Worm (Caenorhabditis elegans) whole organism, L4/young adult: Measurements from ENCODE around the gene mrpl-36.

ENCODE experiments used
- W03F9.2 ChIP-seq: fragments of 150-350 bp; optimal IDR thresholded peaks from 2 replicates; lab custom pipeline; 2014; ENCODE audit warnings: missing biosample characterization, missing genetic modification characterization
- him-1 ChIP-seq: sonication (generic microtip); optimal IDR thresholded peaks from 2 replicates; lab custom pipeline; 2016; ENCODE audit warnings: missing genotype, missing genetic modification reagents, missing genetic modification characterization, missing compliant biosample characterization

ce11 chrIII:9853667-9854620 is 6.0 kb upstream of the mrpl-36 start:
- TF ChIP-seq W03F9.2 (no peak), him-1 (no peak)
